Worm (Caenorhabditis elegans) whole organism, L4 larva: ENCODE measurements around the gene srg-38.
A peak's percentile ranks its signal among the peaks of the same experiment; 100 is the strongest.

Source experiments
- F44E2.7 ChIP-seq: fragments of 200-800 bp; sonication (Bioruptor generic); IDR thresholded peaks from 2 replicates; pipeline ENCODE4 v2.1.2; 2022; ENCODE audit warnings: missing genetic modification characterization, missing compliant biosample characterization
- T20F7.1 ChIP-seq: fragments of 200-800 bp; sonication (Bioruptor generic); optimal IDR thresholded peaks from 2 replicates; lab custom pipeline; 2018; ENCODE audit warnings: mild to moderate bottlenecking, missing genetic modification characterization, missing compliant biosample characterization
- Y48G9A.11 ChIP-seq: fragments of 200-800 bp; sonication (Bioruptor generic); IDR thresholded peaks from 2 replicates; pipeline ENCODE4 v1.3.6; 2022; ENCODE audit warnings: missing genetic modification reagents, missing genetic modification characterization, missing compliant biosample characterization
- Y75B8A.6 ChIP-seq: fragments of 200-800 bp; sonication (Bioruptor generic); IDR thresholded peaks from 2 replicates; pipeline ENCODE4 v1.3.6; 2022; ENCODE audit warnings: missing genetic modification reagents, missing genetic modification characterization, missing compliant biosample characterization
- aly-2 ChIP-seq: sonication (generic microtip); optimal IDR thresholded peaks from 2 replicates; lab custom pipeline; 2018; ENCODE audit warnings: missing biosample characterization, missing genetic modification characterization
- ama-1 ChIP-seq: fragments of 150-350 bp; optimal IDR thresholded peaks from 2 replicates; lab custom pipeline; 2014; ENCODE audit warnings: inconsistent platforms, mixed read lengths
- arid-1 ChIP-seq: fragments of 200-800 bp; sonication (Bioruptor generic); conservative IDR thresholded peaks from 2 replicates; pipeline ENCODE4 v1.3.6; 2022; ENCODE audit warnings: missing genetic modification reagents, missing genetic modification characterization, missing compliant biosample characterization
- ceh-20 ChIP-seq: fragments of 200-800 bp; sonication (Bioruptor generic); IDR thresholded peaks from 2 replicates; pipeline ENCODE4 v1.3.6; 2022; ENCODE audit warnings: missing genetic modification reagents, missing genetic modification characterization, missing compliant biosample characterization
- ceh-44 ChIP-seq: fragments of 200-800 bp; sonication (Bioruptor generic); IDR thresholded peaks from 2 replicates; pipeline ENCODE4 v1.3.6; 2022; ENCODE audit warnings: missing genetic modification reagents, missing genetic modification characterization, missing compliant biosample characterization
- cey-2 ChIP-seq: sonication (generic microtip); optimal IDR thresholded peaks from 3 replicates; lab custom pipeline; 2017; ENCODE audit warnings: missing genetic modification characterization, mild to moderate bottlenecking, missing compliant biosample characterization, antibody characterized with exemption, borderline replicate concordance; ENCODE audit not compliant: insufficient read depth
- ctbp-1 ChIP-seq: fragments of 200-800 bp; sonication (Bioruptor generic); IDR thresholded peaks from 2 replicates; pipeline ENCODE4 v1.3.6; 2022; ENCODE audit warnings: missing genetic modification reagents, missing genetic modification characterization, missing compliant biosample characterization
- daf-12 ChIP-seq: fragments of 150-350 bp; optimal IDR thresholded peaks from 2 replicates; lab custom pipeline; 2014; ENCODE audit warnings: missing biosample characterization, missing genetic modification reagents, missing genetic modification characterization
- daf-16 ChIP-seq, 3 experiments: sonication (generic microtip); optimal IDR thresholded peaks; 2 replicates each; lab custom pipeline; 2016 to 2017; ENCODE audit warnings: missing genetic modification characterization in 3 of 3, missing genetic modification reagents in 3 of 3, mild to moderate bottlenecking in 2 of 3, missing compliant biosample characterization in 2 of 3, missing biosample characterization in 1 of 3, moderate library complexity in 1 of 3
- daf-19 ChIP-seq: fragments of 200-800 bp; sonication (Bioruptor generic); conservative IDR thresholded peaks from 2 replicates; pipeline ENCODE4 v1.3.6; 2022; ENCODE audit warnings: missing genetic modification characterization, missing compliant biosample characterization
- dmd-6 ChIP-seq: fragments of 200-800 bp; sonication (Bioruptor generic); IDR thresholded peaks from 2 replicates; pipeline ENCODE4 v1.3.6; 2022; ENCODE audit warnings: missing genetic modification reagents, missing genetic modification characterization, missing compliant biosample characterization
- dmd-8 ChIP-seq: fragments of 200-800 bp; sonication (Bioruptor generic); IDR thresholded peaks from 2 replicates; pipeline ENCODE4 v1.3.6; 2022; ENCODE audit warnings: missing genetic modification characterization, missing compliant biosample characterization
- dve-1 ChIP-seq: sonication (generic microtip); optimal IDR thresholded peaks from 2 replicates; lab custom pipeline; 2017; ENCODE audit warnings: antibody characterized with exemption, mild to moderate bottlenecking, missing genetic modification characterization, missing compliant biosample characterization; ENCODE audit not compliant: insufficient read depth
- egl-27 ChIP-seq: sonication (generic microtip); optimal IDR thresholded peaks from 3 replicates; lab custom pipeline; 2017; ENCODE audit warnings: missing biosample characterization, missing genetic modification reagents, missing genetic modification characterization
- fkh-10 ChIP-seq: fragments of 150-350 bp; optimal IDR thresholded peaks from 2 replicates; lab custom pipeline; 2014; ENCODE audit warnings: missing biosample characterization, missing genetic modification reagents, missing genetic modification characterization
- hlh-11 ChIP-seq: fragments of 200-800 bp; sonication (Bioruptor generic); optimal IDR thresholded peaks from 2 replicates; lab custom pipeline; 2018; ENCODE audit warnings: mild to moderate bottlenecking, missing genetic modification characterization, missing compliant biosample characterization
- hlh-30 ChIP-seq: sonication (generic microtip); optimal IDR thresholded peaks from 2 replicates; lab custom pipeline; 2017; ENCODE audit warnings: antibody characterized with exemption, mild to moderate bottlenecking, missing genetic modification characterization, missing compliant biosample characterization; ENCODE audit not compliant: insufficient read depth
- hmg-1.1 ChIP-seq: fragments of 200-800 bp; sonication (Bioruptor generic); IDR thresholded peaks from 2 replicates; pipeline ENCODE4 v1.3.6; 2022; ENCODE audit warnings: missing genetic modification reagents, missing genetic modification characterization, missing compliant biosample characterization
- lim-7 ChIP-seq: fragments of 200-800 bp; sonication (Bioruptor generic); IDR thresholded peaks from 2 replicates; pipeline ENCODE4 v1.3.6; 2022; ENCODE audit warnings: missing genetic modification characterization, missing compliant biosample characterization
- lin-1 ChIP-seq: fragments of 200-800 bp; sonication (Bioruptor generic); IDR thresholded peaks from 2 replicates; pipeline ENCODE4 v1.3.6; 2022; ENCODE audit warnings: missing genetic modification reagents, missing genetic modification characterization, missing compliant biosample characterization
- lin-15B ChIP-seq: fragments of 150-350 bp; sonication (generic microtip); optimal IDR thresholded peaks from 3 replicates; lab custom pipeline; 2014; ENCODE audit warnings: missing biosample characterization, missing genetic modification characterization
- lin-29 ChIP-seq: fragments of 200-800 bp; sonication (Bioruptor generic); IDR thresholded peaks from 2 replicates; pipeline ENCODE4 v1.3.6; 2022; ENCODE audit warnings: missing genetic modification reagents, missing genetic modification characterization, missing compliant biosample characterization
- mdl-1 ChIP-seq, 2 experiments: fragments of 150-350 bp in 1 of 2; sonication (generic microtip) in 1 of 2; optimal IDR thresholded peaks; 2 replicates each; lab custom pipeline; 2014 to 2017; ENCODE audit warnings: missing biosample characterization in 2 of 2, missing genetic modification characterization in 2 of 2
- mdt-29 ChIP-seq: fragments of 200-800 bp; sonication (Bioruptor generic); IDR thresholded peaks from 2 replicates; pipeline ENCODE4 v1.3.6; 2022; ENCODE audit warnings: missing genetic modification reagents, missing genetic modification characterization, missing compliant biosample characterization
- mep-1 ChIP-seq: fragments of 150-350 bp; sonication (generic microtip); optimal IDR thresholded peaks from 3 replicates; lab custom pipeline; 2014; ENCODE audit warnings: missing biosample characterization, missing genetic modification characterization
- mes-2 ChIP-seq: sonication (generic microtip); optimal IDR thresholded peaks from 2 replicates; lab custom pipeline; 2016; ENCODE audit warnings: missing genotype, mild to moderate bottlenecking, missing genetic modification characterization, missing compliant biosample characterization; ENCODE audit not compliant: poor library complexity, severe bottlenecking
- mxl-2 ChIP-seq: fragments of 200-800 bp; sonication (Bioruptor generic); conservative IDR thresholded peaks from 2 replicates; pipeline ENCODE4 v1.3.6; 2022; ENCODE audit warnings: missing genetic modification reagents, missing genetic modification characterization, missing compliant biosample characterization
- nhr-102 ChIP-seq: sonication (generic microtip); optimal IDR thresholded peaks from 2 replicates; lab custom pipeline; 2016; ENCODE audit warnings: mild to moderate bottlenecking, missing genetic modification characterization, moderate library complexity, missing compliant biosample characterization
- nhr-111 ChIP-seq: fragments of 200-800 bp; sonication (Bioruptor generic); optimal IDR thresholded peaks from 2 replicates; lab custom pipeline; 2018; ENCODE audit warnings: mild to moderate bottlenecking, missing genetic modification characterization, missing compliant biosample characterization
- nhr-25 ChIP-seq: sonication (generic microtip); optimal IDR thresholded peaks from 2 replicates; lab custom pipeline; 2017; ENCODE audit warnings: missing genetic modification characterization, mild to moderate bottlenecking, missing compliant biosample characterization, antibody characterized with exemption, moderate library complexity, borderline replicate concordance; ENCODE audit not compliant: insufficient read depth
- nhr-41 ChIP-seq: fragments of 200-800 bp; sonication (Bioruptor generic); IDR thresholded peaks from 2 replicates; pipeline ENCODE4 v1.3.6; 2022; ENCODE audit warnings: missing genetic modification reagents, missing genetic modification characterization, missing compliant biosample characterization
- nhr-42 ChIP-seq: fragments of 200-800 bp; sonication (Bioruptor generic); IDR thresholded peaks from 2 replicates; pipeline ENCODE4 v1.3.6; 2022; ENCODE audit warnings: missing genetic modification characterization, missing compliant biosample characterization
- nhr-48 ChIP-seq: sonication (generic microtip); optimal IDR thresholded peaks from 2 replicates; lab custom pipeline; 2016; ENCODE audit warnings: mild to moderate bottlenecking, missing genetic modification characterization, missing compliant biosample characterization
- nhr-6 ChIP-seq: fragments of 150-350 bp; optimal IDR thresholded peaks from 2 replicates; lab custom pipeline; 2014; ENCODE audit warnings: missing biosample characterization, missing genetic modification characterization
- nhr-76 ChIP-seq: fragments of 150-350 bp; optimal IDR thresholded peaks from 2 replicates; lab custom pipeline; 2014; ENCODE audit warnings: missing biosample characterization, missing genetic modification characterization
- pha-4 ChIP-seq, 2 experiments: fragments of 150-350 bp in 1 of 2; fragments of 200-800 bp in 1 of 2; sonication (Bioruptor generic) in 1 of 2; IDR thresholded peaks in 1 of 2; optimal IDR thresholded peaks in 1 of 2; 2 replicates each; pipeline versions ENCODE4 v1.3.6 to Lab custom; 2014 to 2022; ENCODE audit warnings: missing genetic modification characterization in 2 of 2, missing genetic modification reagents in 2 of 2, missing biosample characterization in 1 of 2, missing compliant biosample characterization in 1 of 2
- pqm-1 ChIP-seq: sonication (generic microtip); optimal IDR thresholded peaks from 2 replicates; lab custom pipeline; 2017; ENCODE audit warnings: missing biosample characterization, missing genetic modification characterization
- saeg-2 ChIP-seq: fragments of 200-800 bp; sonication (Bioruptor generic); IDR thresholded peaks from 2 replicates; pipeline ENCODE4 v1.3.6; 2022; ENCODE audit warnings: missing genetic modification reagents, missing genetic modification characterization, missing compliant biosample characterization
- set-16 ChIP-seq: fragments of 200-800 bp; sonication (Bioruptor generic); IDR thresholded peaks from 2 replicates; pipeline ENCODE4 v1.3.6; 2022; ENCODE audit warnings: missing genetic modification reagents, missing genetic modification characterization, missing compliant biosample characterization
- skn-1 ChIP-seq: fragments of 150-350 bp; optimal IDR thresholded peaks from 2 replicates; lab custom pipeline; 2014; ENCODE audit warnings: missing biosample characterization, missing genetic modification characterization
- snpc-1.2 ChIP-seq: fragments of 200-800 bp; sonication (Bioruptor generic); IDR thresholded peaks from 2 replicates; pipeline ENCODE4 v1.3.6; 2022; ENCODE audit warnings: missing genetic modification reagents, missing genetic modification characterization, missing compliant biosample characterization
- spr-1 ChIP-seq: sonication (generic microtip); optimal IDR thresholded peaks from 2 replicates; lab custom pipeline; 2016; ENCODE audit warnings: mild to moderate bottlenecking, missing genetic modification characterization, missing compliant biosample characterization
- spr-3 ChIP-seq: fragments of 200-800 bp; sonication (Bioruptor generic); optimal IDR thresholded peaks from 2 replicates; lab custom pipeline; 2018; ENCODE audit warnings: mild to moderate bottlenecking, missing genetic modification characterization, missing compliant biosample characterization
- tag-97 ChIP-seq: fragments of 200-800 bp; sonication (Bioruptor generic); IDR thresholded peaks from 2 replicates; pipeline ENCODE4 v1.3.6; 2022; ENCODE audit warnings: missing genetic modification characterization, missing compliant biosample characterization
- unc-39 ChIP-seq: sonication (generic microtip); optimal IDR thresholded peaks from 2 replicates; lab custom pipeline; 2017; ENCODE audit warnings: missing biosample characterization, missing genetic modification characterization
- zip-11 ChIP-seq: fragments of 200-800 bp; sonication (Bioruptor generic); IDR thresholded peaks from 2 replicates; pipeline ENCODE4 v1.3.6; 2022; ENCODE audit warnings: missing genetic modification characterization, missing compliant biosample characterization

srg-38 gene

ce11 chrV:11121247-11121646 is 34.2 kb downstream of the srg-38 start (continued):
- TF ChIP-seq ceh-20 (GFP tag; lab: Robert Waterston, UW) (no peak), egl-27 (tag; lab: Kevin White, UChicago) (no peak), saeg-2 (GFP tag; lab: Robert Waterston, UW) (no peak), skn-1 (tag; lab: Kevin White, UChicago) (no peak), dmd-8 (GFP tag; lab: Robert Waterston, UW) (no peak), daf-16 (GFP tag; optimal IDR thresholded peaks at IDR 0.05; lab: Kevin White, UChicago) (peak in 1 of 2 experiments; percentile 51), daf-16 (tag; optimal IDR thresholded peaks at IDR 0.05; lab: Kevin White, UChicago) (no peak), daf-19 (GFP tag; lab: Robert Waterston, UW) (no peak), hmg-1.1 (0 out of 2 replicates have a peak, but pooled peaks have one; percentile 14), zip-11 (GFP tag; lab: Robert Waterston, UW) (no peak), dve-1 (tag; lab: Kevin White, UChicago) (peak; percentile 26), ctbp-1 (GFP tag; lab: Robert Waterston, UW) (no peak), spr-1 (tag; lab: Kevin White, UChicago) (no peak), set-16 (GFP tag; lab: Robert Waterston, UW) (no peak), mep-1 (tag; lab: Kevin White, UChicago) (peak; percentile 49), nhr-102 (no peak), dmd-6 (GFP tag; lab: Robert Waterston, UW) (peak; percentile 21; the same call in 1 of the 2 replicates), nhr-111 (GFP tag; lab: Kevin White, UChicago) (no peak), lim-7 (GFP tag; lab: Robert Waterston, UW) (no peak), Y48G9A.11 (GFP tag; lab: Robert Waterston, UW) (no peak), ama-1 (lab: Kevin White, UChicago) (peak; percentile 17), snpc-1.2 (GFP tag; lab: Robert Waterston, UW) (no peak), unc-39 (tag; lab: Kevin White, UChicago) (no peak), arid-1 (GFP tag; lab: Robert Waterston, UW) (no peak), hlh-30 (tag; lab: Kevin White, UChicago) (peak; percentile 93), nhr-6 (tag; lab: Kevin White, UChicago) (peak; percentile 38), ceh-44 (GFP tag; lab: Robert Waterston, UW) (no peak), lin-29 (GFP tag; lab: Robert Waterston, UW) (no peak), nhr-25 (no peak), pha-4 (GFP tag; IDR thresholded peaks at IDR 0.05; lab: Robert Waterston, UW) (no peak), pha-4 (tag; optimal IDR thresholded peaks at IDR 0.05; lab: Kevin White, UChicago) (no peak), nhr-76 (tag; lab: Kevin White, UChicago) (no peak), lin-15B (tag; lab: Kevin White, UChicago) (no peak), daf-12 (tag; lab: Kevin White, UChicago) (no peak), lin-1 (GFP tag; lab: Robert Waterston, UW) (no peak), cey-2 (tag; lab: Kevin White, UChicago) (no peak), nhr-48 (tag; lab: Kevin White, UChicago) (no peak), pqm-1 (no peak), nhr-41 (GFP tag; lab: Robert Waterston, UW) (no peak), fkh-10 (GFP tag; lab: Kevin White, UChicago) (no peak), hlh-11 (tag; lab: Kevin White, UChicago) (peak; percentile 49), T20F7.1 (GFP tag; lab: Kevin White, UChicago) (no peak), nhr-42 (GFP tag; lab: Robert Waterston, UW) (no peak), Y75B8A.6 (GFP tag; lab: Robert Waterston, UW) (no peak), spr-3 (GFP tag; lab: Kevin White, UChicago) (no peak), mes-2 (tag; lab: Kevin White, UChicago) (peak; percentile 15), tag-97 (GFP tag; lab: Robert Waterston, UW) (no peak), aly-2 (no peak), mxl-2 (GFP tag; lab: Robert Waterston, UW) (no peak), mdl-1 (tag; optimal IDR thresholded peaks at IDR 0.05; lab: Kevin White, UChicago) (peak; percentile 56 to 90), F44E2.7 (GFP tag; lab: Robert Waterston, UW) (no peak), mdt-29 (no peak)
